Worm (Caenorhabditis elegans) whole organism, L1 larva: ENCODE measurements around the gene npp-3.

Experiments
- C16A3.4 ChIP-seq: fragments of 150-350 bp; optimal IDR thresholded peaks from 2 replicates; lab custom pipeline; 2014; ENCODE audit warnings: missing biosample characterization, missing genetic modification characterization
- C34B4.2 ChIP-seq: sonication (generic microtip); optimal IDR thresholded peaks from 2 replicates; lab custom pipeline; 2017; ENCODE audit warnings: mild to moderate bottlenecking, missing genetic modification characterization, missing compliant biosample characterization
- F16B12.6 ChIP-seq: fragments of 150-350 bp; optimal IDR thresholded peaks from 2 replicates; lab custom pipeline; 2014; ENCODE audit warnings: missing biosample characterization, missing genetic modification characterization
- alr-1 ChIP-seq: fragments of 200-800 bp; sonication (Bioruptor generic); optimal IDR thresholded peaks from 2 replicates; lab custom pipeline; 2018; ENCODE audit warnings: borderline replicate concordance, mild to moderate bottlenecking, missing genetic modification characterization, missing compliant biosample characterization
- aly-2 ChIP-seq: fragments of 150-350 bp; optimal IDR thresholded peaks from 2 replicates; lab custom pipeline; 2014; ENCODE audit warnings: missing biosample characterization, missing genetic modification characterization
- ceh-63 ChIP-seq: fragments of 200-800 bp; sonication (Bioruptor generic); optimal IDR thresholded peaks from 2 replicates; lab custom pipeline; 2018; ENCODE audit warnings: mild to moderate bottlenecking, missing genetic modification characterization, missing compliant biosample characterization
- ceh-8 ChIP-seq: fragments of 200-800 bp; sonication (Bioruptor generic); optimal IDR thresholded peaks from 2 replicates; lab custom pipeline; 2018; ENCODE audit warnings: mild to moderate bottlenecking, missing genetic modification characterization, moderate library complexity, missing compliant biosample characterization
- ceh-82 ChIP-seq, 3 experiments: fragments of 150-350 bp in 1 of 3; sonication (generic microtip) in 2 of 3; optimal IDR thresholded peaks; 2 replicates each; lab custom pipeline; 2014 to 2017; ENCODE audit warnings: missing biosample characterization in 3 of 3, missing genetic modification characterization in 3 of 3
- ceh-88 ChIP-seq: fragments of 200-800 bp; sonication (Bioruptor generic); IDR thresholded peaks from 2 replicates; pipeline ENCODE4 v1.3.6; 2022; ENCODE audit warnings: missing genetic modification characterization, missing compliant biosample characterization
- ceh-90 ChIP-seq: sonication (generic microtip); optimal IDR thresholded peaks from 2 replicates; lab custom pipeline; 2016; ENCODE audit warnings: missing genetic modification characterization, missing compliant biosample characterization
- ces-1 ChIP-seq: fragments of 150-350 bp; optimal IDR thresholded peaks from 2 replicates; lab custom pipeline; 2014; ENCODE audit warnings: missing biosample characterization, missing genetic modification reagents, missing genetic modification characterization
- dpl-1 ChIP-seq, 3 experiments: fragments of 150-350 bp in 2 of 3; sonication (generic microtip) in 1 of 3; optimal IDR thresholded peaks; 2 replicates each; lab custom pipeline; 2014 to 2017; ENCODE audit warnings: missing biosample characterization in 3 of 3, missing genetic modification characterization in 3 of 3, missing genetic modification reagents in 3 of 3
- efl-1 ChIP-seq, 4 experiments: fragments of 150-350 bp; optimal IDR thresholded peaks in 3 of 4; peaks in 1 of 4; 1 replicate in 1 of 4; 2 replicates in 3 of 4; lab custom pipeline; 2014; ENCODE audit warnings: missing biosample characterization in 2 of 4, missing genetic modification characterization in 2 of 4, missing genetic modification reagents in 2 of 4
- egl-13 ChIP-seq: sonication (generic microtip); optimal IDR thresholded peaks from 2 replicates; lab custom pipeline; 2016; ENCODE audit warnings: missing genotype, missing genetic modification reagents, missing genetic modification characterization, missing compliant biosample characterization
- elt-2 ChIP-seq: sonication (generic microtip); optimal IDR thresholded peaks from 2 replicates; lab custom pipeline; 2016; ENCODE audit warnings: missing genetic modification characterization, mild to moderate bottlenecking, inconsistent platforms, missing compliant biosample characterization, missing genetic modification reagents
- elt-3 ChIP-seq, 6 experiments: fragments of 150-350 bp in 1 of 6; sonication (generic microtip); optimal IDR thresholded peaks; 2 replicates each; lab custom pipeline; 2017 to 2018; ENCODE audit warnings: missing biosample characterization in 6 of 6, missing genetic modification characterization in 6 of 6, inconsistent platforms in 1 of 6
- fkh-4 ChIP-seq: sonication (generic microtip); optimal IDR thresholded peaks from 2 replicates; lab custom pipeline; 2016; ENCODE audit warnings: missing compliant biosample characterization, missing genetic modification characterization, borderline replicate concordance
- grh-1 ChIP-seq: fragments of 200-800 bp; sonication (Bioruptor generic); IDR thresholded peaks from 2 replicates; pipeline ENCODE4 v1.3.6; 2022; ENCODE audit warnings: missing genetic modification reagents, missing genetic modification characterization, missing compliant biosample characterization
- irx-1 ChIP-seq: sonication (generic microtip); optimal IDR thresholded peaks from 2 replicates; lab custom pipeline; 2016; ENCODE audit warnings: missing genetic modification characterization, missing compliant biosample characterization
- isw-1 ChIP-seq: fragments of 200-800 bp; sonication (Bioruptor generic); IDR thresholded peaks from 2 replicates; pipeline ENCODE4 v1.3.6; 2022; ENCODE audit warnings: missing genetic modification characterization, missing compliant biosample characterization
- jun-1 ChIP-seq: fragments of 150-350 bp; optimal IDR thresholded peaks from 2 replicates; lab custom pipeline; 2014; ENCODE audit warnings: missing biosample characterization, missing genetic modification reagents, missing genetic modification characterization
- lin-13 ChIP-seq: fragments of 150-350 bp; optimal IDR thresholded peaks from 2 replicates; lab custom pipeline; 2014; ENCODE audit warnings: missing biosample characterization, missing genetic modification reagents, missing genetic modification characterization
- lin-14 ChIP-seq: fragments of 200-800 bp; sonication (Bioruptor generic); optimal IDR thresholded peaks from 2 replicates; lab custom pipeline; 2018; ENCODE audit warnings: mild to moderate bottlenecking, missing genetic modification characterization, moderate library complexity, missing compliant biosample characterization
- lin-15B ChIP-seq: fragments of 150-350 bp; sonication (generic microtip); optimal IDR thresholded peaks from 3 replicates; lab custom pipeline; 2014; ENCODE audit warnings: missing biosample characterization, missing genetic modification characterization
- lin-35 ChIP-seq, 2 experiments: fragments of 150-350 bp; optimal IDR thresholded peaks; 2 replicates each; lab custom pipeline; 2014; ENCODE audit warnings: missing biosample characterization in 2 of 2, missing genetic modification characterization in 2 of 2, missing genetic modification reagents in 2 of 2
- lin-39 ChIP-seq: fragments of 150-350 bp; optimal IDR thresholded peaks from 2 replicates; lab custom pipeline; 2014; ENCODE audit warnings: missing biosample characterization, missing genetic modification reagents, missing genetic modification characterization
- lir-3 ChIP-seq: sonication (generic microtip); optimal IDR thresholded peaks from 2 replicates; lab custom pipeline; 2016; ENCODE audit warnings: mild to moderate bottlenecking, missing genetic modification characterization, moderate library complexity, missing compliant biosample characterization; ENCODE audit not compliant: poor library complexity
- lsy-2 ChIP-seq, 2 experiments: fragments of 150-350 bp; optimal IDR thresholded peaks; 2 replicates each; lab custom pipeline; 2014; ENCODE audit warnings: missing biosample characterization in 2 of 2, missing genetic modification characterization in 2 of 2
- mab-9 ChIP-seq: fragments of 200-800 bp; sonication (Bioruptor generic); IDR thresholded peaks from 2 replicates; pipeline ENCODE4 v1.3.6; 2022; ENCODE audit warnings: missing genetic modification reagents, missing genetic modification characterization, missing compliant biosample characterization
- mdl-1 ChIP-seq, 2 experiments: fragments of 150-350 bp; optimal IDR thresholded peaks; 2 replicates each; lab custom pipeline; 2014 to 2017; ENCODE audit warnings: missing biosample characterization in 2 of 2, missing genetic modification characterization in 2 of 2, inconsistent platforms in 1 of 2
- mef-2 ChIP-seq: fragments of 150-350 bp; optimal IDR thresholded peaks from 2 replicates; lab custom pipeline; 2014; ENCODE audit warnings: missing biosample characterization, missing genetic modification characterization
- nhr-11 ChIP-seq: fragments of 150-350 bp; optimal IDR thresholded peaks from 2 replicates; lab custom pipeline; 2014; ENCODE audit warnings: missing biosample characterization, missing genetic modification characterization
- nhr-12 ChIP-seq: sonication (generic microtip); optimal IDR thresholded peaks from 2 replicates; lab custom pipeline; 2017; ENCODE audit warnings: missing biosample characterization, missing genetic modification characterization
- nhr-20 ChIP-seq: sonication (generic microtip); optimal IDR thresholded peaks from 2 replicates; lab custom pipeline; 2016; ENCODE audit warnings: mild to moderate bottlenecking, missing genetic modification characterization, missing compliant biosample characterization
- nhr-237 ChIP-seq: fragments of 150-350 bp; optimal IDR thresholded peaks from 2 replicates; lab custom pipeline; 2014; ENCODE audit warnings: missing biosample characterization, missing genetic modification characterization
- nhr-28 ChIP-seq: fragments of 150-350 bp; optimal IDR thresholded peaks from 2 replicates; lab custom pipeline; 2014; ENCODE audit warnings: missing biosample characterization, missing genetic modification characterization
- nhr-76 ChIP-seq: sonication (generic microtip); optimal IDR thresholded peaks from 2 replicates; lab custom pipeline; 2017; ENCODE audit warnings: missing biosample characterization, missing genetic modification characterization
- nhr-84 ChIP-seq: sonication (generic microtip); optimal IDR thresholded peaks from 2 replicates; lab custom pipeline; 2017; ENCODE audit warnings: missing biosample characterization, missing genetic modification characterization
- nhr-85 ChIP-seq: sonication (generic microtip); peaks from one replicate; lab custom pipeline; 2016; ENCODE audit warnings: missing genetic modification characterization, inconsistent platforms, missing compliant biosample characterization
- pax-3 ChIP-seq: fragments of 200-800 bp; sonication (Bioruptor generic); optimal IDR thresholded peaks from 2 replicates; lab custom pipeline; 2018; ENCODE audit warnings: mild to moderate bottlenecking, missing genetic modification characterization, moderate library complexity, missing compliant biosample characterization
- skn-1 ChIP-seq: fragments of 150-350 bp; optimal IDR thresholded peaks from 2 replicates; lab custom pipeline; 2014; ENCODE audit warnings: missing biosample characterization, missing genetic modification characterization
- snu-23 ChIP-seq: sonication (generic microtip); optimal IDR thresholded peaks from 2 replicates; lab custom pipeline; 2016; ENCODE audit warnings: missing genetic modification characterization, missing compliant biosample characterization
- sptf-1 ChIP-seq: fragments of 150-350 bp; optimal IDR thresholded peaks from 2 replicates; lab custom pipeline; 2014; ENCODE audit warnings: missing biosample characterization, missing genetic modification characterization
- sup-37 ChIP-seq: fragments of 200-800 bp; sonication (Bioruptor generic); optimal IDR thresholded peaks from 2 replicates; lab custom pipeline; 2018; ENCODE audit warnings: mild to moderate bottlenecking, missing genetic modification characterization, missing compliant biosample characterization
- swsn-7 ChIP-seq: sonication (generic microtip); optimal IDR thresholded peaks from 2 replicates; lab custom pipeline; 2016; ENCODE audit warnings: missing genetic modification characterization, missing compliant biosample characterization
- tbx-2 ChIP-seq: sonication (generic microtip); optimal IDR thresholded peaks from 2 replicates; lab custom pipeline; 2016; ENCODE audit warnings: missing genetic modification characterization, missing compliant biosample characterization
- unc-130 ChIP-seq: fragments of 150-350 bp; optimal IDR thresholded peaks from 2 replicates; lab custom pipeline; 2017; ENCODE audit warnings: missing biosample characterization, missing genetic modification characterization, inconsistent platforms
- unc-62 ChIP-seq: fragments of 150-350 bp; optimal IDR thresholded peaks from 2 replicates; lab custom pipeline; 2014; ENCODE audit warnings: missing biosample characterization, missing genetic modification reagents, missing genetic modification characterization
- unc-86 ChIP-seq: sonication (generic microtip); optimal IDR thresholded peaks from 2 replicates; lab custom pipeline; 2016; ENCODE audit warnings: missing genetic modification characterization, missing compliant biosample characterization
- unc-98 ChIP-seq: fragments of 200-800 bp; sonication (Bioruptor generic); IDR thresholded peaks from 2 replicates; pipeline ENCODE4 v1.3.6; 2022; ENCODE audit warnings: missing genetic modification characterization, missing compliant biosample characterization
- zip-4 ChIP-seq: fragments of 200-800 bp; sonication (Bioruptor generic); optimal IDR thresholded peaks from 2 replicates; lab custom pipeline; 2018; ENCODE audit warnings: mild to moderate bottlenecking, missing genetic modification characterization, moderate library complexity, missing compliant biosample characterization
- ztf-4 ChIP-seq: fragments of 150-350 bp; optimal IDR thresholded peaks from 2 replicates; lab custom pipeline; 2014; ENCODE audit warnings: missing biosample characterization, missing genetic modification characterization

Gene npp-3

DNA sequence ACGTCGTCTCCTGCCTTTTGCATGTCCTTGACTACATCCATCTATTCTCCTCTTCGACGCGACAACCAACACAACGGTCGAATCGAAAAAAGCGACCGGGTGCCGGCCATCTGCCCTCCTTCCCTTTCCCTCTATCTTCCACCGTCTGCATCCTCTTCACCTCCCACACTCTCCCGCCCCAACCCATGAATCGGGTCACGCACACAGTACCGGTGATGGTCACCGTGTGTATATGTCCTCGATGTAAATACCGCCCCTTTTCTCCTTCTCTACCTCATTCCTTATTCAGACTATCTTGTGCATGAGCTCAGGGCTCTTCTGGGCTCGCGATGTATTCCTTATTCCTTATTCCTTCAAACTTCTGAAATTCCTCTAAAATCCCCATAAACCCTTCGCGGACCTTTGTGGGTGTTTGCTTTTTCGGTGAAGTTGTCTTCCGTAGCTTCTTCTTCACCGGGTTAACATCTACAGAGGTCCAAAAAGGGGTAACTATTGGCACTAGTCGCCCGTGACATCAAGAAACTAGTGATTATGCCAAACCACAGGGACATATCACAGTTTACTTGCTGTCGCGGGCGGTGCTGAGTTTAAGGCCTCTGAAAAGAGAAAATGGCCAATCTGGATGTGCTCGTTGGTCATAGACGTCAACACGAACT lies 15.0 kb upstream of the npp-3 start (continued):
- TF ChIP-seq grh-1 = no peak
- no peak for TF ChIP-seq egl-13 (tag; lab: Kevin White, UChicago)
- no peak for TF ChIP-seq ztf-4 (tag; lab: Kevin White, UChicago)
- TF ChIP-seq unc-98 (GFP tag; lab: Robert Waterston, UW) = no peak
- no peak for TF ChIP-seq nhr-11 (tag; lab: Kevin White, UChicago)
- TF ChIP-seq sptf-1 = no peak
- TF ChIP-seq lin-15B (tag; lab: Kevin White, UChicago) = no peak
- TF ChIP-seq snu-23 (GFP tag; lab: Kevin White, UChicago) = peak; percentile 55
- peak; percentile 18 for TF ChIP-seq swsn-7 (tag; lab: Kevin White, UChicago)
- peak in 2 of 3 experiments; percentile 10 to 13 for TF ChIP-seq dpl-1 (GFP tag; optimal IDR thresholded peaks at IDR 0.05; lab: Kevin White, UChicago)
- no peak for TF ChIP-seq pax-3 (tag; lab: Kevin White, UChicago)
- TF ChIP-seq ceh-82 (tag; optimal IDR thresholded peaks at IDR 0.05; lab: Kevin White, UChicago) = no peak
- no peak for TF ChIP-seq F16B12.6 (tag; lab: Kevin White, UChicago)
- TF ChIP-seq elt-2 (tag; lab: Kevin White, UChicago) = no peak
- no peak for TF ChIP-seq elt-3 (tag; optimal IDR thresholded peaks at IDR 0.05; lab: Kevin White, UChicago)
- TF ChIP-seq fkh-4 (tag; lab: Kevin White, UChicago) = no peak
- no peak for TF ChIP-seq ceh-90 (tag; lab: Kevin White, UChicago)
- TF ChIP-seq sup-37 (GFP tag; lab: Kevin White, UChicago) = no peak
- TF ChIP-seq ceh-88 = no peak
- no peak for TF ChIP-seq alr-1 (tag; lab: Kevin White, UChicago)
- TF ChIP-seq lsy-2 (tag; optimal IDR thresholded peaks at IDR 0.05; lab: Kevin White, UChicago) = peak in 1 of 2 experiments; percentile 30
- TF ChIP-seq unc-130 = no peak
- no peak for TF ChIP-seq aly-2 (tag; lab: Kevin White, UChicago)
- no peak for TF ChIP-seq mef-2 (tag; lab: Kevin White, UChicago)
- TF ChIP-seq nhr-28 (tag; lab: Kevin White, UChicago) = no peak
- TF ChIP-seq jun-1 (tag; lab: Kevin White, UChicago) = no peak
- TF ChIP-seq mdl-1 (tag; optimal IDR thresholded peaks at IDR 0.05; lab: Kevin White, UChicago) = no peak
- no peak for TF ChIP-seq irx-1 (tag; lab: Kevin White, UChicago)
- peak; percentile 54 for TF ChIP-seq nhr-20 (tag; lab: Kevin White, UChicago)
- TF ChIP-seq mab-9 (GFP tag; lab: Robert Waterston, UW) = no peak
- TF ChIP-seq nhr-237 (tag; lab: Kevin White, UChicago) = no peak
- peak; percentile 2 for TF ChIP-seq tbx-2 (tag; lab: Kevin White, UChicago)
- TF ChIP-seq ces-1 (GFP tag; lab: Kevin White, UChicago) = no peak
- peak; percentile 83 for TF ChIP-seq nhr-85 (tag; lab: Kevin White, UChicago)
- TF ChIP-seq C34B4.2 = no peak
- no peak for TF ChIP-seq efl-1 (optimal IDR thresholded peaks at IDR 0.05; lab: Kevin White, UChicago)
- TF ChIP-seq efl-1 (GFP tag; optimal IDR thresholded peaks at IDR 0.05 in 1 of 2; lab: Kevin White, UChicago) = peak in 1 of 2 experiments; percentile 92
- no peak for TF ChIP-seq nhr-76 (tag; lab: Kevin White, UChicago)
- TF ChIP-seq nhr-84 (tag; lab: Kevin White, UChicago) = no peak
- TF ChIP-seq lin-35 (GFP tag; optimal IDR thresholded peaks at IDR 0.05; lab: Kevin White, UChicago) = peak in 1 of 2 experiments; percentile 43
- no peak for TF ChIP-seq lin-39
- no peak for TF ChIP-seq unc-62
- no peak for TF ChIP-seq lin-14 (GFP tag; lab: Kevin White, UChicago)
- TF ChIP-seq unc-86 (tag; lab: Kevin White, UChicago) = no peak
- TF ChIP-seq C16A3.4 (tag; lab: Kevin White, UChicago) = peak; percentile 26
- no peak for TF ChIP-seq lin-13
- TF ChIP-seq ceh-8 (GFP tag; lab: Kevin White, UChicago) = no peak
- no peak for TF ChIP-seq zip-4
- TF ChIP-seq isw-1 (GFP tag; lab: Robert Waterston, UW) = no peak
- no peak for TF ChIP-seq nhr-12 (tag; lab: Kevin White, UChicago)
- no peak for TF ChIP-seq lir-3
- TF ChIP-seq ceh-63 (GFP tag; lab: Kevin White, UChicago) = no peak
- no peak for TF ChIP-seq skn-1 (tag; lab: Kevin White, UChicago)
